Worm (Caenorhabditis elegans) whole organism, L3 larva: ENCODE measurements around the gene Y15E3A.5.

Source experiments
- ceh-16 ChIP-seq: sonication (generic microtip); optimal IDR thresholded peaks from 2 replicates; lab custom pipeline; 2017; ENCODE audit warnings: missing biosample characterization, missing genetic modification characterization
- skn-1 ChIP-seq: fragments of 150-350 bp; optimal IDR thresholded peaks from 2 replicates; lab custom pipeline; 2014; ENCODE audit warnings: missing biosample characterization, missing genetic modification characterization

DNA sequence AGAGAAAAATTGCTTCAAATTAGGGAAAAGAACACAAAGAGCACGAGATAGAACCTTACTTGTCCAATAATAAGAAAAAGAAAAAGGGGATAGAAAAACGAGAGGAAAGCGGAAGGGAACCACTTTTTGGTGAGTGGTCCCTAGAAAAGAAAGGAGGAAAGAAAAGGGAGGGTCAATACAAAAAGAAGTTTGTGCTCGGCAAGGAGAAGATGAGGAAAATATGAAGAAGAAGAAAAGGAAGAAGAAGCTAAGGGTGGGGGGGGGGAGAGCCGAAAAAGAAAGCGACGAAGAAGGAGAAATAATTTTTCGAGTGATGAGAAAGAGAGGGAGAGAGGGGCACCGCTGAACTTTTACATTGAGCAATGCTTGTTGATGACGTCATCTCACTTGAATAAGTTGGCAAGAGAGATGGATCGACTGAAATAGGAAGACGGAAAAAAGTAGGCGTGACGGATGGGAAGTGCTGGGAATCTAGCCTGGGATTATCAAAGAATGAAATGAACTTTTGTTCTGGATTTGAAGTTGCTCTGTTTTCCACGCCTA, 45.5 kb downstream of the Y15E3A.5 start:
- no peak for TF ChIP-seq skn-1 (tag; lab: Kevin White, UChicago)
- no peak for TF ChIP-seq ceh-16 (tag; lab: Kevin White, UChicago)
